Fruit fly (Drosophila melanogaster): ENCODE results near the gene Akh.

Gene Akh

dm6 chr3L:4119636-4120357 is 21.5 kb upstream of the Akh start (continued):
- TF ChIP-seq zen2 (GFP tag; IDR thresholded peaks at IDR 0.05; ENCODE audit: partially characterized antibody) (no peak), Bteb2 (GFP tag; optimal IDR thresholded peaks at IDR 0.05) (no peak), CG7556 (GFP tag; optimal IDR thresholded peaks at IDR 0.05) (no peak), tap (tag; optimal IDR thresholded peaks at IDR 0.05) (no peak), CG17385 (GFP tag; optimal IDR thresholded peaks at IDR 0.05) (no peak), cg (GFP tag; optimal IDR thresholded peaks at IDR 0.05) (peak; percentile 38), ATbp (GFP tag; optimal IDR thresholded peaks at IDR 0.05) (no peak), Hand (GFP tag; optimal IDR thresholded peaks at IDR 0.05) (no peak), CrebB (tag; optimal IDR thresholded peaks at IDR 0.05) (no peak), jigr1 (GFP tag; IDR thresholded peaks at IDR 0.05) (no peak), stwl (tag; optimal IDR thresholded peaks at IDR 0.05) (peak; percentile 39), CG5245 (GFP tag; optimal IDR thresholded peaks at IDR 0.05) (no peak), CG4854 (GFP tag; optimal IDR thresholded peaks at IDR 0.05) (no peak), slp2 (GFP tag; optimal IDR thresholded peaks at IDR 0.05) (no peak), CG7963 (GFP tag; IDR thresholded peaks at IDR 0.05; ENCODE audit: partially characterized antibody) (no peak), CG31365 (tag; optimal IDR thresholded peaks at IDR 0.05) (no peak), CG31224 (GFP tag; IDR thresholded peaks at IDR 0.05) (no peak), CG14710 (tag; optimal IDR thresholded peaks at IDR 0.05) (peak; percentile 92), gfzf (GFP tag; optimal IDR thresholded peaks at IDR 0.05) (no peak), CG8944 (GFP tag; optimal IDR thresholded peaks at IDR 0.05) (no peak), lmd (GFP tag; IDR thresholded peaks at IDR 0.05) (no peak), sens (GFP tag) (peak; percentile 46), CG2678 (tag; optimal IDR thresholded peaks at IDR 0.05) (no peak), pb (GFP tag; optimal IDR thresholded peaks at IDR 0.05) (no peak), Eip74EF (GFP tag; optimal IDR thresholded peaks at IDR 0.05) (no peak), peb (GFP tag; IDR thresholded peaks at IDR 0.05) (no peak), CG4282 (GFP tag; optimal IDR thresholded peaks at IDR 0.05) (no peak), CG18011 (GFP tag; optimal IDR thresholded peaks at IDR 0.05) (no peak), shn (GFP tag; optimal IDR thresholded peaks at IDR 0.05) (no peak), bowl (GFP tag; IDR thresholded peaks at IDR 0.05) (no peak), CG15514 (GFP tag; optimal IDR thresholded peaks at IDR 0.05) (no peak), corto (GFP tag; optimal IDR thresholded peaks at IDR 0.05) (no peak), bcd (GFP tag; optimal IDR thresholded peaks at IDR 0.05) (peak; percentile 9), E2f2 (GFP tag; IDR thresholded peaks at IDR 0.05) (no peak), CG2120 (GFP tag; optimal IDR thresholded peaks at IDR 0.05) (no peak), cwo (GFP tag; optimal IDR thresholded peaks at IDR 0.05) (no peak), unpg (GFP tag; optimal IDR thresholded peaks at IDR 0.05) (no peak), Drgx (GFP tag; IDR thresholded peaks at IDR 0.05) (no peak), CG6654 (GFP tag; optimal IDR thresholded peaks at IDR 0.05) (no peak), mirr (GFP tag; optimal IDR thresholded peaks at IDR 0.05) (peak; percentile 71), Neu2 (GFP tag; optimal IDR thresholded peaks at IDR 0.05; ENCODE audit: borderline replicate concordance) (no peak), MBD-R2 (GFP tag; IDR thresholded peaks at IDR 0.05) (no peak), dimm (GFP tag; IDR thresholded peaks at IDR 0.05) (no peak), vvl (GFP tag; IDR thresholded peaks at IDR 0.05) (peak; percentile 39), ssp (GFP tag; IDR thresholded peaks at IDR 0.05) (no peak), Dip3 (GFP tag; optimal IDR thresholded peaks at IDR 0.05) (no peak), chm (GFP tag; IDR thresholded peaks at IDR 0.05) (0 out of 2 replicates have a peak, but pooled peaks have one; percentile 9), CG11247 (GFP tag; IDR thresholded peaks at IDR 0.05) (no peak), CG10267 (tag; optimal IDR thresholded peaks at IDR 0.05) (no peak), dmrt99B (tag; optimal IDR thresholded peaks at IDR 0.05) (peak; percentile 5)

Measured in whole organism, embryonic.